Fruit fly (Drosophila melanogaster) whole organism: ENCODE measurements around the gene CG33644.

Experiments used
- CG8478 ChIP-seq: fragments of >200 bp; optimal IDR thresholded peaks from 2 replicates; lab custom pipeline; 2018; ENCODE audit warnings: inconsistent platforms
- Dll ChIP-seq: fragments of >200 bp; optimal IDR thresholded peaks from 2 replicates; lab custom pipeline; 2017
- EcR ChIP-seq, 2 experiments: fragments of >200 bp; optimal IDR thresholded peaks; 2 replicates each; lab custom pipeline; 2017; ENCODE audit warnings: missing biosample characterization in 2 of 2, missing genetic modification characterization in 2 of 2, missing genetic modification reagents in 2 of 2
- pan ChIP-seq: fragments of >200 bp; optimal IDR thresholded peaks from 2 replicates; lab custom pipeline; 2017
- psq ChIP-seq: fragments of >200 bp; optimal IDR thresholded peaks from 2 replicates; lab custom pipeline; 2017
- usp ChIP-seq: fragments of >200 bp; optimal IDR thresholded peaks from 2 replicates; lab custom pipeline; 2017; ENCODE audit warnings: missing biosample characterization, missing genetic modification characterization, mixed read lengths

- TF ChIP-seq psq (lab: Kevin White, UChicago) (no peak), usp (GFP tag; lab: Kevin White, UChicago) (no peak), Dll (lab: Kevin White, UChicago) (no peak), pan (lab: Kevin White, UChicago) (no peak), CG8478 (lab: Kevin White, UChicago) (no peak), EcR (GFP tag; optimal IDR thresholded peaks at IDR 0.05; lab: Kevin White, UChicago) (no peak)
These were observed 22.2 kb upstream of the CG33644 start for dm6 chr2L:13509533-13510240.
